Worm (Caenorhabditis elegans): Measurements from ENCODE around the gene K03H1.12.

ce11 chrIII:9903694-9904292 lies 37.6 kb upstream of the K03H1.12 start:
- TF ChIP-seq unc-62 (GFP tag; optimal IDR thresholded peaks at IDR 0.05) (no peak), lsy-2 (tag; optimal IDR thresholded peaks at IDR 0.05) (no peak), lin-39 (tag; optimal IDR thresholded peaks at IDR 0.05) (no peak), vab-15 (tag; optimal IDR thresholded peaks at IDR 0.05) (no peak), C34B4.2 (tag; optimal IDR thresholded peaks at IDR 0.05) (no peak), ama-1 (optimal IDR thresholded peaks at IDR 0.05) (no peak), mdl-1 (tag; optimal IDR thresholded peaks at IDR 0.05) (no peak), lin-15B (tag; optimal IDR thresholded peaks at IDR 0.05) (no peak), unc-98 (GFP tag; IDR thresholded peaks at IDR 0.05) (no peak), elt-2 (tag; optimal IDR thresholded peaks at IDR 0.05) (peak; percentile 52), fkh-10 (GFP tag; optimal IDR thresholded peaks at IDR 0.05) (no peak)

Data from whole organism, L1 larva.